Fruit fly (Drosophila melanogaster): Measurements from ENCODE around the gene Ost48.

Ost48 gene

dm6 chrX:9155134-9155533 is 3.2 kb downstream of the Ost48 start (continued):
- TF ChIP-seq Fer1 (GFP tag; optimal IDR thresholded peaks at IDR 0.05) (peak; percentile 67), dan (GFP tag; IDR thresholded peaks at IDR 0.05) (no peak), Dfd (GFP tag; optimal IDR thresholded peaks at IDR 0.05) (no peak), zen2 (GFP tag; IDR thresholded peaks at IDR 0.05; ENCODE audit: partially characterized antibody) (no peak), twi (tag; optimal IDR thresholded peaks at IDR 0.05) (no peak), Lim3 (GFP tag; IDR thresholded peaks at IDR 0.05) (no peak), danr (GFP tag; IDR thresholded peaks at IDR 0.05) (no peak), Six4 (GFP tag; optimal IDR thresholded peaks at IDR 0.05) (peak; percentile 38), CG10274 (GFP tag; optimal IDR thresholded peaks at IDR 0.05) (no peak), CG30403 (GFP tag; optimal IDR thresholded peaks at IDR 0.05) (peak; percentile 67), BEAF-32 (GFP tag; optimal IDR thresholded peaks at IDR 0.05) (no peak), lmd (GFP tag; IDR thresholded peaks at IDR 0.05) (peak; percentile 48; the same call in 1 of the 2 replicates), CG17912 (GFP tag; optimal IDR thresholded peaks at IDR 0.05) (no peak), HHEX (GFP tag; optimal IDR thresholded peaks at IDR 0.05) (peak; percentile 57), CG33557 (GFP tag; optimal IDR thresholded peaks at IDR 0.05) (peak; percentile 54), CG14441 (GFP tag; IDR thresholded peaks at IDR 0.05) (no peak), pzg (GFP tag; optimal IDR thresholded peaks at IDR 0.05) (no peak), CG18599 (GFP tag; optimal IDR thresholded peaks at IDR 0.05) (peak; percentile 77), mirr (GFP tag; optimal IDR thresholded peaks at IDR 0.05) (no peak), TFAM (GFP tag; optimal IDR thresholded peaks at IDR 0.05) (no peak), CG18476 (GFP tag; optimal IDR thresholded peaks at IDR 0.05) (peak; percentile 56), CHES-1-like (GFP tag; optimal IDR thresholded peaks at IDR 0.05) (peak; percentile 4), HLH3B (GFP tag; IDR thresholded peaks at IDR 0.05) (peak; percentile 54), Hmr (GFP tag; optimal IDR thresholded peaks at IDR 0.05) (peak; percentile 56), insv (GFP tag; optimal IDR thresholded peaks at IDR 0.05) (peak in 1 of 2 experiments; percentile 2), CG16779 (GFP tag; IDR thresholded peaks at IDR 0.05) (no peak), CG30020 (tag; optimal IDR thresholded peaks at IDR 0.05) (no peak), dati (GFP tag; IDR thresholded peaks at IDR 0.05) (no peak), CG10565 (GFP tag; optimal IDR thresholded peaks at IDR 0.05) (no peak), Bgb (GFP tag; IDR thresholded peaks at IDR 0.05; ENCODE audit: partially characterized antibody) (no peak), CG6765 (GFP tag; optimal IDR thresholded peaks at IDR 0.05) (no peak), HmgD (GFP tag; optimal IDR thresholded peaks at IDR 0.05) (no peak), chif (GFP tag; optimal IDR thresholded peaks at IDR 0.05) (peak; percentile 1 to 61), CG18011 (GFP tag; optimal IDR thresholded peaks at IDR 0.05) (no peak), CG6854 (GFP tag; optimal IDR thresholded peaks at IDR 0.05) (peak; percentile 40), Awh (GFP tag; IDR thresholded peaks at IDR 0.05) (peak; percentile 17; the same call in 1 of the 2 replicates), CG11696 (GFP tag; IDR thresholded peaks at IDR 0.05) (no peak), CrebB (tag; optimal IDR thresholded peaks at IDR 0.05) (no peak), CG10147 (GFP tag; optimal IDR thresholded peaks at IDR 0.05) (no peak), CG6689 (GFP tag; IDR thresholded peaks at IDR 0.05) (no peak; the same call in none of the 2 replicates), CG10959 (GFP tag; IDR thresholded peaks at IDR 0.05) (peak; percentile 36; the same call in 1 of the 2 replicates), knrl (GFP tag; IDR thresholded peaks at IDR 0.05; ENCODE audit: partially characterized antibody) (no peak), CG3163 (GFP tag; optimal IDR thresholded peaks at IDR 0.05) (no peak), Deaf1 (tag; optimal IDR thresholded peaks at IDR 0.05) (peak; percentile 25), Dip3 (GFP tag; optimal IDR thresholded peaks at IDR 0.05) (peak; percentile 2), CG5953 (GFP tag; IDR thresholded peaks at IDR 0.05) (no peak), Hsf (GFP tag; optimal IDR thresholded peaks at IDR 0.05) (peak; percentile 46), CG14860 (GFP tag; IDR thresholded peaks at IDR 0.05; ENCODE audit: partially characterized antibody) (no peak), repo (GFP tag; optimal IDR thresholded peaks at IDR 0.05) (no peak), bsh (GFP tag; optimal IDR thresholded peaks at IDR 0.05) (peak; percentile 59 to 76), CG7928 (GFP tag; optimal IDR thresholded peaks at IDR 0.05) (no peak)
